Fruit fly (Drosophila melanogaster): ENCODE measurements around the gene CG4459.

- TF ChIP-seq CG1621 (tag; optimal IDR thresholded peaks at IDR 0.05): no peak
- no peak for TF ChIP-seq CG7368 (GFP tag; optimal IDR thresholded peaks at IDR 0.05)
- no peak for TF ChIP-seq Hr4 (GFP tag; optimal IDR thresholded peaks at IDR 0.05)
- TF ChIP-seq CG6854 (GFP tag; optimal IDR thresholded peaks at IDR 0.05): no peak
Measured at dm6 chr3R:19930913-19931706, 2.7 kb upstream of the CG4459 start.

Data from whole organism, prepupa.